Worm (Caenorhabditis elegans) whole organism, late embryonic: ENCODE measurements around the gene math-20.
"Not testable (repeated sequence)": the region's sequence is repeated elsewhere in the genome, so short reads cannot be mapped to it uniquely, and the experiment has no call there.

Experiments
- C08G9.2 ChIP-seq: sonication (generic microtip); optimal IDR thresholded peaks from 2 replicates; lab custom pipeline; 2016; ENCODE audit warnings: mild to moderate bottlenecking, missing genetic modification characterization, moderate library complexity, missing compliant biosample characterization
- K09A11.1 ChIP-seq: sonication (generic microtip); optimal IDR thresholded peaks from 2 replicates; lab custom pipeline; 2017; ENCODE audit warnings: antibody characterized with exemption, mild to moderate bottlenecking, missing genetic modification characterization, missing compliant biosample characterization; ENCODE audit not compliant: insufficient read depth
- Y22D7AL.16 ChIP-seq: sonication (generic microtip); optimal IDR thresholded peaks from 2 replicates; lab custom pipeline; 2016; ENCODE audit warnings: missing genetic modification characterization, missing compliant biosample characterization
- ama-1 ChIP-seq: fragments of 150-350 bp; optimal IDR thresholded peaks from 2 replicates; lab custom pipeline; 2014
- ceh-19 ChIP-seq: fragments of 200-800 bp; sonication (Bioruptor generic); optimal IDR thresholded peaks from 2 replicates; lab custom pipeline; 2018; ENCODE audit warnings: mild to moderate bottlenecking, missing genetic modification characterization, missing compliant biosample characterization
- ceh-30 ChIP-seq: fragments of 150-350 bp; optimal IDR thresholded peaks from 2 replicates; lab custom pipeline; 2014; ENCODE audit warnings: missing biosample characterization, missing genetic modification characterization
- ceh-48 ChIP-seq: sonication (generic microtip); optimal IDR thresholded peaks from 2 replicates; lab custom pipeline; 2016; ENCODE audit warnings: missing genetic modification characterization, inconsistent platforms, missing compliant biosample characterization
- dve-1 ChIP-seq: sonication (generic microtip); optimal IDR thresholded peaks from 2 replicates; lab custom pipeline; 2017; ENCODE audit warnings: antibody characterized with exemption, mild to moderate bottlenecking, missing genetic modification characterization, missing compliant biosample characterization
- elt-2 ChIP-seq: sonication (generic microtip); optimal IDR thresholded peaks from 2 replicates; lab custom pipeline; 2016; ENCODE audit warnings: missing genetic modification reagents, missing genetic modification characterization, missing compliant biosample characterization
- hlh-13 ChIP-seq: fragments of 200-800 bp; sonication (Bioruptor generic); optimal IDR thresholded peaks from 2 replicates; lab custom pipeline; 2018; ENCODE audit warnings: mild to moderate bottlenecking, missing genetic modification characterization, missing compliant biosample characterization
- hlh-15 ChIP-seq: sonication (generic microtip); optimal IDR thresholded peaks from 2 replicates; lab custom pipeline; 2016; ENCODE audit warnings: missing genetic modification characterization, missing compliant biosample characterization
- hlh-30 ChIP-seq: sonication (generic microtip); optimal IDR thresholded peaks from 2 replicates; lab custom pipeline; 2017; ENCODE audit warnings: antibody characterized with exemption, missing genetic modification characterization, missing compliant biosample characterization; ENCODE audit not compliant: insufficient read depth
- hlh-6 ChIP-seq: sonication (generic microtip); optimal IDR thresholded peaks from 2 replicates; lab custom pipeline; 2016; ENCODE audit warnings: missing genotype, missing genetic modification characterization, missing compliant biosample characterization
- nhr-11 ChIP-seq: fragments of 150-350 bp; optimal IDR thresholded peaks from 2 replicates; lab custom pipeline; 2014; ENCODE audit warnings: missing biosample characterization, missing genetic modification characterization
- pat-9 ChIP-seq: fragments of 200-800 bp; sonication (Bioruptor generic); optimal IDR thresholded peaks from 2 replicates; lab custom pipeline; 2018; ENCODE audit warnings: mild to moderate bottlenecking, missing genetic modification characterization, moderate library complexity, missing compliant biosample characterization
- ref-2 ChIP-seq: sonication (generic microtip); optimal IDR thresholded peaks from 2 replicates; lab custom pipeline; 2016; ENCODE audit warnings: missing genetic modification characterization, missing compliant biosample characterization
- rnt-1 ChIP-seq: sonication (generic microtip); optimal IDR thresholded peaks from 2 replicates; lab custom pipeline; 2016; ENCODE audit warnings: missing genetic modification characterization, missing compliant biosample characterization
- sdc-2 ChIP-seq: sonication (generic microtip); optimal IDR thresholded peaks from 2 replicates; lab custom pipeline; 2016; ENCODE audit warnings: missing genotype, missing genetic modification characterization, missing compliant biosample characterization
- sox-2 ChIP-seq: fragments of 200-800 bp; sonication (Bioruptor generic); IDR thresholded peaks from 2 replicates; pipeline ENCODE4 v1.3.6; 2022; ENCODE audit warnings: missing genetic modification reagents, missing genetic modification characterization, missing compliant biosample characterization
- syd-9 ChIP-seq: sonication (generic microtip); optimal IDR thresholded peaks from 2 replicates; lab custom pipeline; 2016; ENCODE audit warnings: mild to moderate bottlenecking, missing genetic modification characterization, moderate library complexity, missing compliant biosample characterization
- tbx-7 ChIP-seq: sonication (generic microtip); optimal IDR thresholded peaks from 2 replicates; lab custom pipeline; 2016; ENCODE audit warnings: missing genotype, missing genetic modification characterization, missing compliant biosample characterization
- unc-3 ChIP-seq, 2 experiments: fragments of 200-800 bp in 1 of 2; sonication (Bioruptor generic) in 1 of 2; sonication (generic microtip) in 1 of 2; conservative IDR thresholded peaks in 1 of 2; optimal IDR thresholded peaks in 1 of 2; 2 replicates each; pipeline versions ENCODE4 v1.3.6 to Lab custom; 2016 to 2022; ENCODE audit warnings: missing compliant biosample characterization in 2 of 2, missing genetic modification characterization in 2 of 2, missing genetic modification reagents in 1 of 2
- unc-86 ChIP-seq: sonication (generic microtip); optimal IDR thresholded peaks from 2 replicates; lab custom pipeline; 2016; ENCODE audit warnings: missing genetic modification characterization, missing compliant biosample characterization

Gene math-20

DNA sequence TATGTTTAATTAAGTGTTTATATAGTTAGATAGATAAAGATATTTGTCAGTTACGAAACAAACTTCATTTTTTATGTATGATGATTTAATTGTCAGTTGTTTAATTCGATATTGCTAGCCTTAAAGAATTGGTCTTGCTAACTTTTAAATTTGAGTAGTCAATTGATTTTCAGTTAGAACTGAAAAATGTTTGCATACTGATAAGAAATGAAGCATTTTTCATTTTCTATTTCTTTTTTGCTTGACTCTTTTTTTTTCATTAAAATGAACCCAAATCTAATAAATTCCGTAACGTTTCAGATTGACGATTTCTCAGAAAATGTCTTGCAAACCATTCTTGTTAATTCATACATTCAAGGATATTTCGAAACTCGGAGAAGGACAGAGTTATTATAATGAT lies at the start of gene math-20:
math-20 (plus strand) TSS at position 301 of the 400 bp plus-strand sequence.
- TF ChIP-seq unc-3 (GFP tag; conservative IDR thresholded peaks at IDR 0.05; lab: Robert Waterston, UW) (no peak), unc-3 (tag; optimal IDR thresholded peaks at IDR 0.05; lab: Kevin White, UChicago) (no peak), hlh-13 (GFP tag; lab: Kevin White, UChicago) (no peak), K09A11.1 (tag; lab: Kevin White, UChicago) (no peak), elt-2 (tag; lab: Kevin White, UChicago) (no peak), ceh-19 (GFP tag; lab: Kevin White, UChicago) (no peak), pat-9 (tag; lab: Kevin White, UChicago) (no peak)

DNA sequence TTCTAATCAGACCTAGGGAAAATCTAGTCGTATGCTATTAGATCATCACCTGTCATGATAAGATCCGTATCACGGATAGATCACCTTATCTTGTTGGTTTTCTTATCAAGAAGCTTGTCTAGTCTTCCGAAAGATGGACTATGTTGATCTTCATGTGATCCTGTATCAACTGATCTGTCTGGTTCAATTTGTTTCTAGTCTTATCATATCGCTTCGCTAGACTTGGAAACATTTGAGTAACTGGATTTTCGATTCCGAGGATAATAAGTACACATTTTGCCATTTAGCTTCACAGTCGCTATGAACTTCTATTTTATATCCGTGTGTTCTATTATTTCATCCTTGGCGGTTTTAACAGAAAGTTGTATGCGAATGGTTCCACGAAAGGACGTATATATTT lies 47.9 kb upstream of the math-20 start, which contains the start of gene ZK250.2:
ZK250.2 (plus strand) TSS at position 301 of the 400 bp plus-strand sequence.
- TF ChIP-seq unc-86, Y22D7AL.16, hlh-15 (tag; lab: Kevin White, UChicago): not testable (repeated sequence)

DNA sequence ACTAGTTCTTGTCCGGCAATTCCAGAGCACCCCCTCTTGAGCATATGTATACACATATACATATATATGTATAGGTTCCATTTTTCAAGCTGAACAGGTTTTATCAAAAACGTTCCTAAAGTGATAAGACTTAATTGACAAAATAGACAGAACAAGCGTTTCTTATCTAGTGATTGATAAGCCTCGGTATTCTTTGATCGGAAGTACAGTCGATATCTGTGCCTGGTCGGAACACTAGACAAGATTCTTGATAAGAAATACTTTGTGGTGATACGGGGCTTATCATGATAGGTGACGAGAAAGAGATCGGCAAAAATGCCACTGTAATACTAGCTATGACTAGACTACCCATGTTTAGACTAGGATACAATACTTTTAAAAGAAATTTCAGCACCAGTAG lies 47.2 kb upstream of the math-20 start:
- TF ChIP-seq elt-2 (tag; lab: Kevin White, UChicago), result peak; percentile 99
- no peak for TF ChIP-seq ama-1 (lab: Kevin White, UChicago)

DNA sequence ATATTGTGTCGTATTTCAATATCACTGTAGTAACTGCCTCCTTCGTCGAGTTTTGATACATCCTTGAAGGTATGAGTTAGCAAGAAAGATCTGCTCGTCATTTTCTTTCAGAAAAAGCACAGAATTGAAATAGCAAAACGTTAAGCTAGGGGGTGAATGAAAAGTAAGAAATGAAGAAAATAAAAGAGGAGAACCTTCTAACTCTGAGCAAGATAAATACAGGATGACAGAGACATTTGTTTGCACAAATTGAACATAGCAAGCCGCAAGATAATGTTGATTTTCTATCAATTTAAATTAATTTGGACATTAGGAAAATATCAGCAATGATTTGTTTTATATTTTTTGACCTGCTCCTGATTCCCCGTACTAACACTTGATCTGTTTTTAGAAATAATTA lies 40.8 kb upstream of the math-20 start, which contains the start of gene math-49:
math-49 (minus strand) TSS at position 101 of the 400 bp plus-strand sequence.
- not testable (repeated sequence) for TF ChIP-seq sox-2 (GFP tag; lab: Robert Waterston, UW); hlh-30; ref-2 (tag; lab: Kevin White, UChicago)

DNA sequence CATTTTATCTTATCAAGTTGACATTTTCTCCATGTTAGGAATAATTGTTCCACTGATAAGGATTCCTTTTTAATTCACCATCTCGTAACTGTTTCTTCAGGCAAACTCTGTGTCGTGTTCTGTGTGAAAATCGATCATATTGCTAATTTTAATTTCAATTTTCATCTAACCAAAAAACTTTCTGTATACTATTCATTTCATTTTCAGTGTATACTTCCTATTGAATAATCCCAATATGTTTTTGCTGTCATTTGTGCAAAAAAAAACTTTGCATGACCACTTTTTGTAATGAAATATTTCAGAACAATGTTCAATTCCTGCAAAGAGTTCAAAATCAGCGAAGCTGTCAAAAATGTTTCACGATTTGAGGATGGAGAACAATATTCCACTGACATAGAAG lies 9.4 kb upstream of the math-20 start, which contains the start of gene Y16E11A.4:
Y16E11A.4 (plus strand) TSS at position 301 of the 400 bp plus-strand sequence.
- TF ChIP-seq ceh-30 (no peak), hlh-6 (tag; lab: Kevin White, UChicago) (no peak), elt-2 (tag; lab: Kevin White, UChicago) (peak; percentile 52)

DNA sequence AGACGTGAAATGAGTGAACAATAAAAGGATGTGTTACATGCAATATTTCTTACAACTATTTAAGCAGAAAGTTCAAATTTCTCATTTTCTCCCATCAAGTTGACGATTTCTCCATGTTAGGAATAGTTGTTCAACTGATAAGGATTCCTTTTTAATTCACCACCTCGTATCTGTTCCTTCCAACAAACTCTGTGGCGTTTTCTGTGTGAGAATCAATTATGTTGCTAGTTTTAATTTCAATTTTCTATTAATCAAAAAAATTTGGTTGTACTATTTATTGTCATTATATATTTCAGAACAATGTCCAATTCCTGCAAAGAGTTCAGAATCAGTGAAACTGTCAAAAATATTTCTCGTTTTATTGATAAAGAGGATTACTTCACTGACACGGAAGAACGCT lies 7.3 kb upstream of the math-20 start, which contains the start of gene math-44:
math-44 (plus strand) TSS at position 301 of the 400 bp plus-strand sequence.
- TF ChIP-seq ceh-48 (no peak), sdc-2 (tag; lab: Kevin White, UChicago) (no peak), syd-9 (tag; lab: Kevin White, UChicago) (no peak), nhr-11 (tag; lab: Kevin White, UChicago) (no peak), ref-2 (tag; lab: Kevin White, UChicago) (no peak), C08G9.2 (tag; lab: Kevin White, UChicago) (no peak), rnt-1 (tag; lab: Kevin White, UChicago) (no peak), pat-9 (tag; lab: Kevin White, UChicago) (no peak)
- TF ChIP-seq, all 69 proteins: peak for 0

DNA sequence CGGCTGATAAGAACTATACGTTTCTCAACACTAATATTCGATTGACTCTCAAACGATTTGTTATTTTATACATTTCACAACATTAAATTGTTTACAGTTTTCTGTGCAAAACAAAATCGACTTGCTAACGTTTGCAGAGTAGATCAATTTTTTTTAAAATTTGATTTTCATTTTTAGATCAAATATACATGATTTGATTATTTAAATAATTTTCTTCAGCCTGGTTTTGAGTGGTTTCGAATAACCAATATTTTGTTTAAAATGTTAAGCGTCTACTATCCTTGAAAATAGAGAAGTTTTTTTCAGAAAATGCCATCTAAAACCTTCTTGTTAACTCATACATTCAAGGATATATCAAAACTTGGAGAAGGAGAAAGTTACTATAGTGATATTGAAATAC lies 2.6 kb upstream of the math-20 start, which contains the start of gene math-21:
math-21 (plus strand) TSS at position 301 of the 400 bp plus-strand sequence.
- TF ChIP-seq pat-9 (tag; lab: Kevin White, UChicago), result no peak

DNA sequence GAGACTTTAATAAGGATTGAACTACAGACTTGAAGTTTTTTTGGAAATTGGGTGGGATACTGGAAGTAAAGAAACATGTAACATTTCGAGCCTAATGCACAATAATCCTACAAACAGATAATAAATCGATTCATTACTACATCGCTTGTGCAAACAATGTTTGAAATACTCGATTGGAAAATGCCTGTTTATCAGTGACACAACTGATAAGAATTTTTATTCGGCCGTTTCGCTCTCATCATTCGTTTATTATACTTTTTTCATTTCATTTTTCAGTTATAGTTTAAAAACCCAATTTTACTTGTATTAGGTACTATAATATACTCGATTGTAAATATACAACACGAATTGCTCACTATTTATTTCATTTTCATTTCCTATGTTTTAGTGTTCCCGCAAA lies 593 bp upstream of the math-20 start:
- no peak for TF ChIP-seq nhr-11 (tag; lab: Kevin White, UChicago)
- peak; percentile 84 for TF ChIP-seq elt-2 (tag; lab: Kevin White, UChicago)
- no peak for TF ChIP-seq dve-1

DNA sequence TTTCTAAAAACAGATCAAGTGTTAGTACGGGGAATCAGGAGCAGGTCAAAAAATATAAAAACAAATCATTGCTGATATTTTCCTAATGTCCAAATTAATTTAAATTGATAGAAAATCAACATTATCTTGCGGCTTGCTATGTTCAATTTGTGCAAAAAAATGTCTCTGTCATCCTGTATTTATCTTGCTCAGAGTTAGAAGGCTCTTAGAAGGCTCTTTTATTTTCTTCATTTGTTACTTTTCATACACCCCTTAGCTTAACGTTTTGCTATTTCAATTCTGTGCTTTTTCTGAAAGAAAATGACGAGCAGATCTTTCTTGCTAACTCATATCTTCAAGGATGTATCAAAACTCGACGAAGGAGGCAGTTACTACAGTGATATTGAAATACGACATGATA lies 2.2 kb downstream of the math-20 start, which contains the start of gene math-19:
math-19 (plus strand) TSS at position 301 of the 400 bp plus-strand sequence.
- not testable (repeated sequence) for TF ChIP-seq tbx-7; hlh-6 (tag; lab: Kevin White, UChicago); unc-86 (tag; lab: Kevin White, UChicago)
